Worm (Caenorhabditis elegans): ENCODE data around the gene skr-15.

DNA sequence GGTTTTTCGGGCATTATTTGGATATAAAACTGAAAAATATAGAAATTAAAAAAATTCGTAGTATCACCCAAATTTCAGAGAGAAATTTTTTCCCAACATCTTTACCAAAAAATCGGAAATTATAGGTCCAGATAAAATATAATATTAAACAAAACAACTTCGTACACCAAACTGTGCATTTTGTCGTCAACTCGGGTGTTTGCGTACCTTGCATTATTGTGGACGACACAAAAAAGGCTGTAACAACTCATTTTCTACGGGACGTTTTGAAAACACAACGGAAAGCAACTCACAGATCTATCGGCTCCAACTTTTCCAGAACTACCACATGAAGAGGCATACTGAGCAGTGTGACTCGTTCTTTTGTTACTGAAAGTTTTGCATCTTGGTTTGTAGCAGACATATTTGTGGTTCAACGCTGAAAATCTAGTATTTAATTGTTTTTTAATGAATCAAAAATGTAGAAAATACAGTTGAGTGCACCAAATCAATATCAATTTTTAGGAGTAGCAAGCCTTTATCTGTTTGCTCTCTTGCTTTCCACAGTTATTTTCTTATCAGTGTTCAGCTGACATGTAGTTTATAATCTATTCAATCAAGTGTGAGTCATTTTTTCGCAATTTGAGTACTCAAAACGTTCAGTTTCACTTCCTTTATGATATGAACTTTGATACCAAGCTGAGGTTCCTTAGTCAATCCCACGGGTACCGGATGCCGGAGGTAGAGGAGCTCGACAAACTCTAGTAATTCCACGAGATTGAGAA is 8.3 kb upstream of the skr-15 start:
- TF ChIP-seq lim-6 (tag; optimal IDR thresholded peaks at IDR 0.05), result no peak
- no peak for TF ChIP-seq mec-3 (tag; optimal IDR thresholded peaks at IDR 0.05; ENCODE audit: borderline replicate concordance)
- TF ChIP-seq pag-3 (tag; optimal IDR thresholded peaks at IDR 0.05; ENCODE audit: borderline replicate concordance), result no peak
- TF ChIP-seq Y22D7AL.16 (tag; optimal IDR thresholded peaks at IDR 0.05), result no peak
- no peak for TF ChIP-seq nhr-11 (tag; optimal IDR thresholded peaks at IDR 0.05)
- TF ChIP-seq ztf-16 (tag; optimal IDR thresholded peaks at IDR 0.05), result no peak

Data from whole organism, late embryonic.